Fruit fly (Drosophila melanogaster): Measurements from ENCODE around the gene eIF4E1.

Gene eIF4E1

DNA sequence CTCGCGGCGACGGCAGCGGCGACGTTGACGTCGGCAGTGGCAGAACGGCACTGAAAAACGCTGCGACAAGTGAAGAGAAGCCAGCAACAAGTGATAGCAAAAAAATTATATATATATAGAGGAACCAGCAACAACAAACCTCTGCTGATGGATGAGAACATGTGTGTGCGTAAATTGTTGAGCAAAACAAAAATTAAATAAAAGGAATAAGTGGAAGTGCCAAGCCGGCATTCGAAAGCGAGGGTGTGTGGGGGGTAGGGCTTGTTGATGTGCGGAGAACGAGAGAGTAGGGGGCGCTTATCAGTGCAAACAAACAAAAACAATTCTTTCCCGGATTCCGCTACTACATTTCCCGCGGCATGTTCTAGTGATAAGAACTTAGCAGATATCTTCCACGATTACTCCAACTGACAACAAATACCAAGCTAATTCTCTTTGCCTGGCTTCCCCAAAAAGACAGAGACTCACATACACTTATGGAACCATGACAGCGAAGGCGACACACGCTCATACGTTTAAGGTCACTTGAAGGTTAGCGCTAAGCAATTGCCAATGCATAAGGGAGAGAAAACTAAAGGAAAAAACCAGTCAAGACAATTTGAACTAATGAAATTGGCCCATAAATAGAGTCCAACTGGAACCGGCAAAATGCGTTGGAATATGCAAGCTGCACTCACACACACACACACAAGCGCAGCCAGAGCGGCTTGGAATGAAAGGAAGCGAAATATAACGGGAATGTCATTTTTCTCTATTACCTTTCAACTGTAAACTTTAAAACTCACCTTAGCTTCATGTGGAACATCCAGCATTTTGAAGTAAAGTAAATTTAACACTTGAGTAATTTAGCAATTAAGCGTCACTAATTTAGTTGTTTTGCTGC lies 44.2 kb downstream of the eIF4E1 start:
- peak; percentile 21 for TF ChIP-seq CG34367 (tag; optimal IDR thresholded peaks at IDR 0.05)
- peak; percentile 72 for TF ChIP-seq CG12605 (GFP tag; IDR thresholded peaks at IDR 0.05)
- TF ChIP-seq gl (tag; optimal IDR thresholded peaks at IDR 0.05): peak; percentile 75
- peak; percentile 31 for TF ChIP-seq CG17806 (tag; optimal IDR thresholded peaks at IDR 0.05)
- peak; percentile 31 for TF ChIP-seq CG8159 (tag; optimal IDR thresholded peaks at IDR 0.05)
- TF ChIP-seq Snoo (tag; optimal IDR thresholded peaks at IDR 0.05): no peak
- peak; percentile 53 for TF ChIP-seq Ets98B (GFP tag; IDR thresholded peaks at IDR 0.05)
- TF ChIP-seq rn (GFP tag; IDR thresholded peaks at IDR 0.05): no peak
- peak; percentile 71 for TF ChIP-seq CG14655 (GFP tag; optimal IDR thresholded peaks at IDR 0.05)
- peak; percentile 51 for TF ChIP-seq Pif1B (GFP tag; optimal IDR thresholded peaks at IDR 0.05)
- peak; percentile 18 for TF ChIP-seq Pif1A (GFP tag; optimal IDR thresholded peaks at IDR 0.05)
- TF ChIP-seq CG15710 (tag; optimal IDR thresholded peaks at IDR 0.05): peak; percentile 52
- TF ChIP-seq CG8301 (tag; optimal IDR thresholded peaks at IDR 0.05): peak; percentile 30
- peak; percentile 65 for TF ChIP-seq CG4496 (GFP tag; IDR thresholded peaks at IDR 0.05)
- no peak for TF ChIP-seq CG13204 (GFP tag; optimal IDR thresholded peaks at IDR 0.05)
- TF ChIP-seq EcR (GFP tag; optimal IDR thresholded peaks at IDR 0.05): no peak
- TF ChIP-seq fd96Ca (GFP tag; IDR thresholded peaks at IDR 0.05): no peak
- TF ChIP-seq CG10348 (GFP tag; IDR thresholded peaks at IDR 0.05): no peak
- no peak for TF ChIP-seq D1 (tag; optimal IDR thresholded peaks at IDR 0.05)
- peak; percentile 11 for TF ChIP-seq CG9948 (tag; optimal IDR thresholded peaks at IDR 0.05)
- TF ChIP-seq CG32121 (GFP tag; IDR thresholded peaks at IDR 0.05): peak; percentile 51; the same call in 1 of the 2 replicates

DNA sequence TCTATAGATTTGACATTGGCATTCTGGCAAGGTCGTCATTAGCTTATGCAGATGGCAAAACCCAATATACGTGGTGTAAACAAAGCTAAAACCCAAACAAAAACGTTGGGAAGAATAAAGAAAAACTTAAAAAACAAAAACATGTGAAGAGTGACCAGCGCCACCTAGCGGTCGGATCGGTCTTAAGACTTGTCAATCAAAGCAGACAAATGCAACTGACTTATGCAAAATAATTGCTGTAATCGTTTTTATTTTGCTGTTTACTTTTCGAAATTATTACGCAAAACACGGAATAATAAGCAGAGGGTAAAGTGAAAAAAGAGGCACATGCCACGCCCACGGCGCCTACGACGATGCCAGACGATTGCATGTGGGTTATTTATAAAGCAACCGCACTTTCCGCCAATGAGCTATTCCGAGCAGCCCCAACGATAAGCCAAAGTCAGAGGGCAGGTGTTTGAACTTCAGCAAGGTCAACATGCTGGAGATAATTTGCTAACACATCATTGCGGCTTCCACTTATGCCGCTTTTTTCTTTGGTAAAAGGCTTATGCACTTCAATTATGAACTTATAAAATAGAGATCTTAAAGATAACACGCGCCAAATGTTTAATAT lies 46.0 kb downstream of the eIF4E1 start:
- TF ChIP-seq Ets98B (GFP tag; IDR thresholded peaks at IDR 0.05) (no peak), CG8159 (tag; optimal IDR thresholded peaks at IDR 0.05) (no peak), EcR (GFP tag; optimal IDR thresholded peaks at IDR 0.05) (peak; percentile 65)

DNA sequence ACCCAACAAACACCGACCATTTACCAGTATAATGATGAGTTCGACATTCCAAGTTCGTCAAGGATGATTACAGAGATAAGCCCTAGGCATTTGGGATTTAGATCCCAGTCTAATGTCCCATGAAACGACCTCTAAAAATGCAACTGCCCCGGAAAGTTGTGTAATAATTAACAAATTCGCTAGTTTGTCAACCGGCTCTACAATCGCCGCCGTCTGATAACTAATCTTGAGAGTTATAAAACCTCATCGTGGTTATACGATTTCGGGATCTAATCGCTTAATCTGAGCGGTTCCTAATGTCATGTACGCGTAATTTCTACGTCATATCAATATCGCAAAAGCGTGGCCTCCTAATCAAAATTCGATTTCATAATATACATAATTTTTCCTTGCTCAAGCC lies 46.7 kb downstream of the eIF4E1 start:
- TF ChIP-seq Snoo (tag; optimal IDR thresholded peaks at IDR 0.05): no peak

DNA sequence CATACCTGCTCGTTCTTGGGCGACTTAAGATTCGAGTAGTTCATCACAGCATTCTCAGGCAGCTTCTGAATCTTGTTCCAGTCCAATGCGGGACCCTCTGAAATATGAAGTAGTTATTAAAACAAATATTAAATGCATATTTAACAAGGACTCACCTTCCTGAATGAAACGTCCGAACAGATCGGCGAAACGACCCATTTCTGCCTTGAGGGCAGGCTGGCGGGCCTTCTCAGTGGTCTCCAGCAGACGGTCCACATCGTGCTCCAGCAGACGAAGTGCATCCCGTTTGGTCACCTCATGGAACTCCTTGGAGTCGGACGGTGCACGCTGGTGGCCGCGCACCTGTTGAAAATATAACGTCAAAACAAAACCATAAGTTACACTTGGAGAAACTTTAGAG lies 48.5 kb downstream of the eIF4E1 start, which contains the start of gene CG32040:
Gene CG32040 (plus strand): TSS at position 301 of the 400 bp plus-strand sequence.
- TF ChIP-seq Ets98B (GFP tag; IDR thresholded peaks at IDR 0.05): no peak

All from whole organism, pupa.